Fruit fly (Drosophila melanogaster) whole organism: ENCODE data around the gene CG33523.

Experiments used
- CG8478 ChIP-seq: fragments of >200 bp; optimal IDR thresholded peaks from 2 replicates; lab custom pipeline; 2018; ENCODE audit warnings: inconsistent platforms
- Dll ChIP-seq: fragments of >200 bp; optimal IDR thresholded peaks from 2 replicates; lab custom pipeline; 2017
- EcR ChIP-seq, 2 experiments: fragments of >200 bp; optimal IDR thresholded peaks; 2 replicates each; lab custom pipeline; 2017; ENCODE audit warnings: missing biosample characterization in 2 of 2, missing genetic modification characterization in 2 of 2, missing genetic modification reagents in 2 of 2
- pan ChIP-seq: fragments of >200 bp; optimal IDR thresholded peaks from 2 replicates; lab custom pipeline; 2017
- psq ChIP-seq: fragments of >200 bp; optimal IDR thresholded peaks from 2 replicates; lab custom pipeline; 2017
- usp ChIP-seq: fragments of >200 bp; optimal IDR thresholded peaks from 2 replicates; lab custom pipeline; 2017; ENCODE audit warnings: missing biosample characterization, missing genetic modification characterization, mixed read lengths

The CG33523 gene

dm6 chr3L:5969122-5969521 is 45.5 kb downstream of the CG33523 start:
- no peak for TF ChIP-seq CG8478
- TF ChIP-seq Dll (lab: Kevin White, UChicago): no peak
- no peak for TF ChIP-seq EcR (GFP tag; optimal IDR thresholded peaks at IDR 0.05; lab: Kevin White, UChicago)
- no peak for TF ChIP-seq usp (GFP tag; lab: Kevin White, UChicago)

- TF ChIP-seq usp (GFP tag; lab: Kevin White, UChicago) (no peak), psq (no peak), EcR (GFP tag; optimal IDR thresholded peaks at IDR 0.05; lab: Kevin White, UChicago) (no peak)
Measured at dm6 chr3L:5970169-5970568, 46.5 kb downstream of the CG33523 start.

- TF ChIP-seq pan (no peak), CG8478 (no peak), EcR (GFP tag; optimal IDR thresholded peaks at IDR 0.05; lab: Kevin White, UChicago) (no peak), usp (GFP tag; lab: Kevin White, UChicago) (no peak), Dll (lab: Kevin White, UChicago) (no peak), psq (no peak)
Measured at dm6 chr3L:5971440-5971839, 47.8 kb downstream of the CG33523 start.

- TF ChIP-seq psq: no peak
- no peak for TF ChIP-seq CG8478
- TF ChIP-seq Dll (lab: Kevin White, UChicago): no peak
- no peak for TF ChIP-seq usp (GFP tag; lab: Kevin White, UChicago)
- no peak for TF ChIP-seq pan
- TF ChIP-seq EcR (GFP tag; optimal IDR thresholded peaks at IDR 0.05; lab: Kevin White, UChicago): no peak
Measured at dm6 chr3L:5974575-5975421, 51.1 kb downstream of the CG33523 start.

dm6 chr3L:5975785-5976120 is 52.1 kb downstream of the CG33523 start, which contains the start of gene CG10479:
Gene CG10479, minus strand, starts transcription at chr3L:5976007.
- TF ChIP-seq psq: no peak
- TF ChIP-seq Dll (lab: Kevin White, UChicago): no peak
- TF ChIP-seq pan: no peak
- TF ChIP-seq usp (GFP tag; lab: Kevin White, UChicago): no peak
- no peak for TF ChIP-seq EcR (GFP tag; optimal IDR thresholded peaks at IDR 0.05; lab: Kevin White, UChicago)
- TF ChIP-seq CG8478: no peak

dm6 chr3L:5976121-5976906 is 52.7 kb downstream of the CG33523 start:
- TF ChIP-seq Dll (lab: Kevin White, UChicago): no peak
- TF ChIP-seq CG8478: no peak
- no peak for TF ChIP-seq usp (GFP tag; lab: Kevin White, UChicago)
- TF ChIP-seq pan: no peak
- TF ChIP-seq psq: no peak
- no peak for TF ChIP-seq EcR (GFP tag; optimal IDR thresholded peaks at IDR 0.05; lab: Kevin White, UChicago)

dm6 chr3L:5979460-5979859 is 55.8 kb downstream of the CG33523 start:
- TF ChIP-seq EcR (GFP tag; optimal IDR thresholded peaks at IDR 0.05; lab: Kevin White, UChicago): no peak
- no peak for TF ChIP-seq pan
- TF ChIP-seq psq: no peak
- TF ChIP-seq Dll (lab: Kevin White, UChicago): no peak
- TF ChIP-seq CG8478: no peak
- no peak for TF ChIP-seq usp (GFP tag; lab: Kevin White, UChicago)
